Worm (Caenorhabditis elegans): ENCODE data around the gene cct-4.

cct-4 gene

ce11 chrII:8266559-8266958 is 16.9 kb upstream of the cct-4 start:
- TF ChIP-seq elt-2 (tag; optimal IDR thresholded peaks at IDR 0.05) (peak; percentile 91), pha-2 (tag; optimal IDR thresholded peaks at IDR 0.05) (no peak)

- TF ChIP-seq ama-1 (optimal IDR thresholded peaks at IDR 0.05) (no peak), ceh-48 (tag; optimal IDR thresholded peaks at IDR 0.05) (no peak), ets-4 (tag; optimal IDR thresholded peaks at IDR 0.05) (no peak), sox-4 (tag; optimal IDR thresholded peaks at IDR 0.05) (no peak), mec-3 (tag; optimal IDR thresholded peaks at IDR 0.05; ENCODE audit: borderline replicate concordance) (no peak), dmd-4 (tag; optimal IDR thresholded peaks at IDR 0.05; ENCODE audit: borderline replicate concordance) (no peak), rnt-1 (tag; optimal IDR thresholded peaks at IDR 0.05) (no peak), fax-1 (tag; optimal IDR thresholded peaks at IDR 0.05) (no peak), ceh-2 (tag; optimal IDR thresholded peaks at IDR 0.05) (no peak), lin-11 (tag; optimal IDR thresholded peaks at IDR 0.05) (no peak), sdc-2 (tag; optimal IDR thresholded peaks at IDR 0.05) (no peak), madf-2 (tag; optimal IDR thresholded peaks at IDR 0.05) (no peak), K09A11.1 (tag; optimal IDR thresholded peaks at IDR 0.05; ENCODE audit: insufficient read depth) (no peak), eyg-1 (tag; optimal IDR thresholded peaks at IDR 0.05) (no peak), tbx-2 (tag; optimal IDR thresholded peaks at IDR 0.05) (no peak)
Measured at ce11 chrII:8267679-8268078, 15.8 kb upstream of the cct-4 start.

- TF ChIP-seq npax-4 (tag; optimal IDR thresholded peaks at IDR 0.05): no peak
- no peak for TF ChIP-seq unc-3 (GFP tag; conservative IDR thresholded peaks at IDR 0.05)
- TF ChIP-seq unc-3 (tag; optimal IDR thresholded peaks at IDR 0.05): no peak
- no peak for TF ChIP-seq K09A11.1 (tag; optimal IDR thresholded peaks at IDR 0.05; ENCODE audit: insufficient read depth)
- no peak for TF ChIP-seq pag-3 (tag; optimal IDR thresholded peaks at IDR 0.05; ENCODE audit: borderline replicate concordance)
- TF ChIP-seq hlh-13 (GFP tag; optimal IDR thresholded peaks at IDR 0.05): no peak
- no peak for TF ChIP-seq sdc-2 (tag; optimal IDR thresholded peaks at IDR 0.05)
- TF ChIP-seq ttx-3 (tag; optimal IDR thresholded peaks at IDR 0.05): no peak
- TF ChIP-seq ceh-6 (GFP tag; optimal IDR thresholded peaks at IDR 0.05): no peak
- no peak for TF ChIP-seq zip-5 (tag; optimal IDR thresholded peaks at IDR 0.05)
- no peak for TF ChIP-seq Y22D7AL.16 (tag; optimal IDR thresholded peaks at IDR 0.05)
- TF ChIP-seq pros-1 (tag; optimal IDR thresholded peaks at IDR 0.05): no peak
- no peak for TF ChIP-seq pha-2 (tag; optimal IDR thresholded peaks at IDR 0.05)
- no peak for TF ChIP-seq tbx-2 (tag; optimal IDR thresholded peaks at IDR 0.05)
- TF ChIP-seq eyg-1 (tag; optimal IDR thresholded peaks at IDR 0.05): no peak
- no peak for TF ChIP-seq odd-2 (tag; optimal IDR thresholded peaks at IDR 0.05)
Measured at ce11 chrII:8269351-8269750, 14.1 kb upstream of the cct-4 start, which contains the start of gene K01C8.2. Gene K01C8.2 (minus strand): TSS chrII:8269451.

- TF ChIP-seq madf-2 (tag; optimal IDR thresholded peaks at IDR 0.05) (no peak), pqm-1 (tag; optimal IDR thresholded peaks at IDR 0.05) (no peak), K02D7.2 (tag; optimal IDR thresholded peaks at IDR 0.05) (no peak), dmd-4 (tag; optimal IDR thresholded peaks at IDR 0.05; ENCODE audit: borderline replicate concordance) (no peak), sox-2 (GFP tag; IDR thresholded peaks at IDR 0.05) (no peak), K09A11.1 (tag; optimal IDR thresholded peaks at IDR 0.05; ENCODE audit: insufficient read depth) (no peak), lin-11 (tag; optimal IDR thresholded peaks at IDR 0.05) (no peak), elt-2 (tag; optimal IDR thresholded peaks at IDR 0.05) (peak; percentile 3)
Measured at ce11 chrII:8269855-8270647, 13.4 kb upstream of the cct-4 start, which contains the start of gene tdc-1. Gene tdc-1 (plus strand): TSS chrII:8270597.

- TF ChIP-seq pha-2 (tag; optimal IDR thresholded peaks at IDR 0.05): no peak
- no peak for TF ChIP-seq ets-4 (tag; optimal IDR thresholded peaks at IDR 0.05)
- TF ChIP-seq K02D7.2 (tag; optimal IDR thresholded peaks at IDR 0.05): no peak
- TF ChIP-seq ceh-24 (tag; optimal IDR thresholded peaks at IDR 0.05): no peak
- TF ChIP-seq pros-1 (tag; optimal IDR thresholded peaks at IDR 0.05): no peak
Measured at ce11 chrII:8273060-8273459, 10.4 kb upstream of the cct-4 start.
